Fruit fly (Drosophila melanogaster) whole organism, embryonic: ENCODE data around the gene CG15160.

Source experiments
- Atf3 ChIP-seq: fragments of 200-800 bp; sonication (Bioruptor generic); optimal IDR thresholded peaks from 3 replicates; lab custom pipeline; 2016; ENCODE audit warnings: missing biosample characterization, missing genetic modification characterization
- B-H2 ChIP-seq: fragments of 200-800 bp; sonication (Bioruptor generic); optimal IDR thresholded peaks from 2 replicates; lab custom pipeline; 2018; ENCODE audit warnings: missing biosample characterization, mild to moderate bottlenecking, missing genetic modification characterization
- Bgb ChIP-seq: fragments of 200-800 bp; sonication (Bioruptor generic); IDR thresholded peaks from 2 replicates; pipeline ENCODE4 v1.3.6; 2022; ENCODE audit warnings: missing biosample characterization, missing genetic modification characterization; ENCODE audit not compliant: partially characterized antibody
- CG11398 ChIP-seq: fragments of 200-800 bp; sonication (Bioruptor generic); optimal IDR thresholded peaks from 2 replicates; lab custom pipeline; 2016; ENCODE audit warnings: missing biosample characterization, missing genetic modification characterization
- CG13894 ChIP-seq: fragments of 200-800 bp; sonication (Bioruptor generic); optimal IDR thresholded peaks from 3 replicates; lab custom pipeline; 2018; ENCODE audit warnings: missing biosample characterization, mild to moderate bottlenecking, missing genetic modification characterization, moderate library complexity
- CG15601 ChIP-seq: fragments of 200-800 bp; sonication (Bioruptor generic); optimal IDR thresholded peaks from 3 replicates; lab custom pipeline; 2019; ENCODE audit warnings: missing biosample characterization, mild to moderate bottlenecking, missing genetic modification characterization, moderate library complexity
- CG1602 ChIP-seq: fragments of 200-800 bp; sonication (Bioruptor generic); optimal IDR thresholded peaks from 3 replicates; lab custom pipeline; 2016; ENCODE audit warnings: missing biosample characterization, missing genetic modification characterization
- CG18011 ChIP-seq: fragments of 200-800 bp; sonication (Bioruptor generic); optimal IDR thresholded peaks from 2 replicates; lab custom pipeline; 2017; ENCODE audit warnings: missing biosample characterization, missing genetic modification characterization, mild to moderate bottlenecking, moderate library complexity, missing genotype
- CG2889 ChIP-seq: fragments of 200-800 bp; sonication (Bioruptor generic); IDR thresholded peaks from 3 replicates; pipeline ENCODE4 v1.3.6; 2022; ENCODE audit warnings: missing biosample characterization, missing genetic modification characterization
- CG31224 ChIP-seq: fragments of 200-800 bp; sonication (Bioruptor generic); IDR thresholded peaks from 2 replicates; pipeline ENCODE4 v1.3.6; 2022; ENCODE audit warnings: missing biosample characterization, missing genetic modification characterization
- CG31441 ChIP-seq: fragments of 200-800 bp; sonication (Bioruptor generic); IDR thresholded peaks from 2 replicates; pipeline ENCODE4 v1.3.6; 2022; ENCODE audit warnings: missing biosample characterization, missing genetic modification characterization
- CG6654 ChIP-seq: fragments of 200-800 bp; sonication (Bioruptor generic); optimal IDR thresholded peaks from 2 replicates; lab custom pipeline; 2017; ENCODE audit warnings: missing biosample characterization, mild to moderate bottlenecking, missing genetic modification characterization
- CG7372 ChIP-seq: fragments of 200-800 bp; sonication (Bioruptor generic); IDR thresholded peaks from 2 replicates; pipeline ENCODE4 v1.3.6; 2022; ENCODE audit warnings: missing biosample characterization, missing genetic modification characterization
- CG7928 ChIP-seq: fragments of 200-800 bp; sonication (Bioruptor generic); optimal IDR thresholded peaks from 2 replicates; lab custom pipeline; 2017; ENCODE audit warnings: missing biosample characterization, mild to moderate bottlenecking, missing genetic modification characterization
- CG8388 ChIP-seq: fragments of 200-800 bp; sonication (Bioruptor generic); optimal IDR thresholded peaks from 2 replicates; lab custom pipeline; 2019; ENCODE audit warnings: missing biosample characterization, mild to moderate bottlenecking, missing genetic modification characterization, moderate library complexity
- CG9727 ChIP-seq: fragments of 200-800 bp; sonication (Bioruptor generic); optimal IDR thresholded peaks from 3 replicates; lab custom pipeline; 2017; ENCODE audit warnings: missing biosample characterization, mild to moderate bottlenecking, missing genetic modification characterization
- Chrac-16 ChIP-seq: fragments of 200-800 bp; sonication (Bioruptor generic); optimal IDR thresholded peaks from 3 replicates; lab custom pipeline; 2016; ENCODE audit warnings: missing biosample characterization, missing genetic modification characterization
- Dad ChIP-seq: fragments of 200-800 bp; sonication (Bioruptor generic); optimal IDR thresholded peaks from 3 replicates; lab custom pipeline; 2016; ENCODE audit warnings: missing biosample characterization, missing genetic modification characterization
- Doc3 ChIP-seq: fragments of 200-800 bp; sonication (Bioruptor generic); IDR thresholded peaks from 3 replicates; pipeline ENCODE4 v1.3.6; 2022; ENCODE audit warnings: missing biosample characterization, missing genetic modification characterization; ENCODE audit not compliant: partially characterized antibody
- Ets65A ChIP-seq: fragments of 200-800 bp; sonication (Bioruptor generic); peaks from one replicate; lab custom pipeline; 2016; ENCODE audit warnings: missing biosample characterization, missing genetic modification characterization
- Ets97D ChIP-seq: fragments of 200-800 bp; sonication (Bioruptor generic); optimal IDR thresholded peaks from 3 replicates; lab custom pipeline; 2016; ENCODE audit warnings: missing biosample characterization, missing genetic modification characterization
- Fer2 ChIP-seq: fragments of 200-800 bp; sonication (Bioruptor generic); optimal IDR thresholded peaks from 2 replicates; lab custom pipeline; 2018; ENCODE audit warnings: missing biosample characterization, mild to moderate bottlenecking, missing genetic modification characterization, moderate library complexity
- MESR4 ChIP-seq: fragments of 200-800 bp; sonication (Bioruptor generic); optimal IDR thresholded peaks from 2 replicates; lab custom pipeline; 2018; ENCODE audit warnings: missing biosample characterization, mild to moderate bottlenecking, missing genetic modification characterization, moderate library complexity
- Mes4 ChIP-seq: fragments of 200-800 bp; sonication (Bioruptor generic); optimal IDR thresholded peaks from 2 replicates; lab custom pipeline; 2016; ENCODE audit warnings: missing biosample characterization, missing genetic modification characterization
- Myb ChIP-seq: fragments of 200-800 bp; sonication (Bioruptor generic); optimal IDR thresholded peaks from 2 replicates; lab custom pipeline; 2016; ENCODE audit warnings: missing biosample characterization, missing genetic modification characterization
- Oli ChIP-seq: fragments of 200-800 bp; sonication (Bioruptor generic); optimal IDR thresholded peaks from 2 replicates; lab custom pipeline; 2018; ENCODE audit warnings: missing biosample characterization, mild to moderate bottlenecking, missing genetic modification characterization, moderate library complexity
- Rx ChIP-seq: fragments of 200-800 bp; sonication (Bioruptor generic); IDR thresholded peaks from 2 replicates; pipeline ENCODE4 v1.3.6; 2022; ENCODE audit warnings: missing biosample characterization, missing genetic modification characterization
- ab ChIP-seq: fragments of 200-800 bp; sonication (Bioruptor generic); optimal IDR thresholded peaks from 2 replicates; lab custom pipeline; 2016; ENCODE audit warnings: missing biosample characterization, missing genetic modification characterization
- al ChIP-seq: fragments of 200-800 bp; sonication (Bioruptor generic); IDR thresholded peaks from 2 replicates; pipeline ENCODE4 v1.3.6; 2022; ENCODE audit warnings: missing biosample characterization, missing genetic modification characterization
- ash1 ChIP-seq: fragments of 200-800 bp; sonication (Bioruptor generic); optimal IDR thresholded peaks from 2 replicates; lab custom pipeline; 2018; ENCODE audit warnings: missing biosample characterization, mild to moderate bottlenecking, missing genetic modification characterization
- az2 ChIP-seq: fragments of 200-800 bp; sonication (Bioruptor generic); optimal IDR thresholded peaks from 3 replicates; lab custom pipeline; 2016; ENCODE audit warnings: missing biosample characterization, missing genetic modification characterization
- chn ChIP-seq: fragments of 200-800 bp; sonication (Bioruptor generic); optimal IDR thresholded peaks from 2 replicates; lab custom pipeline; 2016; ENCODE audit warnings: missing biosample characterization, missing genetic modification characterization
- dati ChIP-seq: fragments of 200-800 bp; sonication (Bioruptor generic); IDR thresholded peaks from 2 replicates; pipeline ENCODE4 v1.3.6; 2022; ENCODE audit warnings: missing biosample characterization, missing genetic modification characterization
- eyg ChIP-seq: fragments of 200-800 bp; sonication (Bioruptor generic); optimal IDR thresholded peaks from 3 replicates; lab custom pipeline; 2016; ENCODE audit warnings: missing biosample characterization, missing genetic modification characterization
- fd3F ChIP-seq: fragments of 200-800 bp; sonication (Bioruptor generic); optimal IDR thresholded peaks from 2 replicates; lab custom pipeline; 2018; ENCODE audit warnings: missing biosample characterization, mild to moderate bottlenecking, missing genetic modification characterization, moderate library complexity
- gcm2 ChIP-seq: fragments of 200-800 bp; sonication (Bioruptor generic); optimal IDR thresholded peaks from 2 replicates; lab custom pipeline; 2016; ENCODE audit warnings: missing biosample characterization, missing genetic modification characterization
- gt ChIP-seq: fragments of 200-800 bp; sonication (Bioruptor generic); IDR thresholded peaks from 2 replicates; pipeline ENCODE4 v1.3.6; 2022; ENCODE audit warnings: missing biosample characterization, missing genetic modification characterization
- mld ChIP-seq: fragments of 200-800 bp; sonication (Bioruptor generic); IDR thresholded peaks from 3 replicates; pipeline ENCODE4 v1.3.6; 2022; ENCODE audit warnings: missing biosample characterization, missing genetic modification characterization; ENCODE audit not compliant: partially characterized antibody
- nerfin-2 ChIP-seq: fragments of 200-800 bp; sonication (Bioruptor generic); IDR thresholded peaks from 2 replicates; pipeline ENCODE4 v1.3.6; 2022; ENCODE audit warnings: missing biosample characterization, missing genetic modification characterization; ENCODE audit not compliant: partially characterized antibody
- odd ChIP-seq: fragments of 200-800 bp; sonication (Bioruptor generic); optimal IDR thresholded peaks from 2 replicates; lab custom pipeline; 2017; ENCODE audit warnings: missing biosample characterization, mild to moderate bottlenecking, missing genetic modification characterization
- pzg ChIP-seq: fragments of 200-800 bp; sonication (Bioruptor generic); optimal IDR thresholded peaks from 3 replicates; lab custom pipeline; 2018; ENCODE audit warnings: missing biosample characterization, mild to moderate bottlenecking, missing genetic modification characterization, moderate library complexity
- ranshi ChIP-seq: fragments of 200-800 bp; sonication (Bioruptor generic); IDR thresholded peaks from 2 replicates; pipeline ENCODE4 v1.3.6; 2022; ENCODE audit warnings: missing biosample characterization, missing genetic modification characterization
- schlank ChIP-seq: fragments of 200-800 bp; sonication (Bioruptor generic); optimal IDR thresholded peaks from 2 replicates; lab custom pipeline; 2018; ENCODE audit warnings: missing biosample characterization, mild to moderate bottlenecking, missing genetic modification characterization
- sens-2 ChIP-seq: fragments of 200-800 bp; sonication (Bioruptor generic); IDR thresholded peaks from 2 replicates; pipeline ENCODE4 v1.3.6; 2022; ENCODE audit warnings: missing biosample characterization, missing genetic modification characterization
- unc-4 ChIP-seq: fragments of 200-800 bp; sonication (Bioruptor generic); IDR thresholded peaks from 2 replicates; pipeline ENCODE4 v1.3.6; 2022; ENCODE audit warnings: missing biosample characterization, missing genetic modification characterization; ENCODE audit not compliant: partially characterized antibody
- vnd ChIP-seq: fragments of 200-800 bp; sonication (Bioruptor generic); IDR thresholded peaks from 3 replicates; pipeline ENCODE4 v1.3.6; 2022; ENCODE audit warnings: missing biosample characterization, missing genetic modification characterization; ENCODE audit not compliant: partially characterized antibody
- wor ChIP-seq: fragments of 200-800 bp; sonication (Bioruptor generic); IDR thresholded peaks from 2 replicates; pipeline ENCODE4 v1.3.6; 2022; ENCODE audit warnings: missing biosample characterization, missing genetic modification characterization
- z ChIP-seq: fragments of 200-800 bp; sonication (Bioruptor generic); IDR thresholded peaks from 3 replicates; pipeline ENCODE4 v1.3.6; 2022; ENCODE audit warnings: missing biosample characterization, missing genetic modification characterization
- zfh1 ChIP-seq: fragments of 200-800 bp; sonication (Bioruptor generic); IDR thresholded peaks from 3 replicates; pipeline ENCODE4 v1.3.6; 2022; ENCODE audit warnings: missing biosample characterization, missing genetic modification characterization

CG15160 gene

dm6 chr2L:18621357-18622211 lies 30.9 kb downstream of the CG15160 start (continued):
- no peak for TF ChIP-seq z (GFP tag; lab: Robert Waterston, UW)
- TF ChIP-seq mld (GFP tag; lab: Robert Waterston, UW) = no peak
- TF ChIP-seq az2 = peak; percentile 65
- no peak for TF ChIP-seq ash1 (GFP tag; lab: Kevin White, UChicago)
- peak; percentile 8 for TF ChIP-seq Ets97D (GFP tag; lab: Kevin White, UChicago)
- TF ChIP-seq B-H2 (GFP tag; lab: Kevin White, UChicago) = peak; percentile 35
- TF ChIP-seq vnd (GFP tag; lab: Robert Waterston, UW) = no peak
- peak; percentile 66 for TF ChIP-seq CG1602 (GFP tag; lab: Kevin White, UChicago)
- TF ChIP-seq CG13894 = peak; percentile 76
- TF ChIP-seq Chrac-16 (GFP tag; lab: Kevin White, UChicago) = peak; percentile 56
- no peak for TF ChIP-seq gt (GFP tag; lab: Robert Waterston, UW)
- TF ChIP-seq Doc3 (GFP tag; lab: Robert Waterston, UW) = no peak
- peak; percentile 74 for TF ChIP-seq ranshi (GFP tag; lab: Robert Waterston, UW)
- TF ChIP-seq CG15601 (tag; lab: Kevin White, UChicago) = peak; percentile 67
- TF ChIP-seq Atf3 (GFP tag; lab: Kevin White, UChicago) = peak; percentile 75
- no peak for TF ChIP-seq Bgb (GFP tag; lab: Robert Waterston, UW)
- peak; percentile 49 for TF ChIP-seq chn (GFP tag; lab: Kevin White, UChicago)
- peak; percentile 44; the same call in 1 of the 2 replicates for TF ChIP-seq wor (GFP tag; lab: Robert Waterston, UW)
- peak; percentile 75 for TF ChIP-seq CG8388 (GFP tag; lab: Kevin White, UChicago)
- no peak for TF ChIP-seq nerfin-2
- TF ChIP-seq CG7372 (GFP tag; lab: Robert Waterston, UW) = peak; percentile 75
- TF ChIP-seq unc-4 (GFP tag; lab: Robert Waterston, UW) = no peak
- TF ChIP-seq fd3F (GFP tag; lab: Kevin White, UChicago) = peak; percentile 74
- no peak for TF ChIP-seq Mes4 (GFP tag; lab: Kevin White, UChicago)
- peak; percentile 87 for TF ChIP-seq CG31441 (GFP tag; lab: Robert Waterston, UW)
- no peak for TF ChIP-seq ab (GFP tag; lab: Kevin White, UChicago)
- TF ChIP-seq eyg (GFP tag; lab: Kevin White, UChicago) = no peak
- no peak for TF ChIP-seq CG6654 (GFP tag; lab: Kevin White, UChicago)
- TF ChIP-seq Dad (GFP tag; lab: Kevin White, UChicago) = peak; percentile 7
- peak; percentile 67 for TF ChIP-seq Fer2 (tag; lab: Kevin White, UChicago)
- peak; percentile 86 for TF ChIP-seq CG9727
- TF ChIP-seq Myb (GFP tag; lab: Kevin White, UChicago) = peak; percentile 18
- no peak for TF ChIP-seq CG11398 (GFP tag; lab: Kevin White, UChicago)
- TF ChIP-seq CG7928 (GFP tag; lab: Kevin White, UChicago) = peak; percentile 4
- TF ChIP-seq MESR4 (GFP tag; lab: Kevin White, UChicago) = no peak
- TF ChIP-seq sens-2 (GFP tag; lab: Robert Waterston, UW) = no peak
- no peak for TF ChIP-seq dati
- TF ChIP-seq Ets65A (GFP tag; lab: Kevin White, UChicago) = peak; percentile 52
- peak; percentile 18 for TF ChIP-seq CG18011
- TF ChIP-seq al (GFP tag; lab: Robert Waterston, UW) = peak; percentile 57
- peak; percentile 75 for TF ChIP-seq CG31224 (GFP tag; lab: Robert Waterston, UW)
- TF ChIP-seq CG2889 (GFP tag; lab: Robert Waterston, UW) = peak; percentile 52; the same call in 1 of the 3 replicates
- peak; percentile 78 for TF ChIP-seq Oli
- peak; percentile 69; the same call in 1 of the 3 replicates for TF ChIP-seq zfh1
- TF ChIP-seq Rx = 0 out of 2 replicates have a peak, but pooled peaks have one; percentile 20
- peak; percentile 64 for TF ChIP-seq gcm2
- peak; percentile 46 for TF ChIP-seq schlank
- TF ChIP-seq odd = peak; percentile 54
- TF ChIP-seq pzg (GFP tag; lab: Kevin White, UChicago) = no peak
